Worm (Caenorhabditis elegans): ENCODE measurements around the gene nspd-7.

nspd-7 gene

DNA sequence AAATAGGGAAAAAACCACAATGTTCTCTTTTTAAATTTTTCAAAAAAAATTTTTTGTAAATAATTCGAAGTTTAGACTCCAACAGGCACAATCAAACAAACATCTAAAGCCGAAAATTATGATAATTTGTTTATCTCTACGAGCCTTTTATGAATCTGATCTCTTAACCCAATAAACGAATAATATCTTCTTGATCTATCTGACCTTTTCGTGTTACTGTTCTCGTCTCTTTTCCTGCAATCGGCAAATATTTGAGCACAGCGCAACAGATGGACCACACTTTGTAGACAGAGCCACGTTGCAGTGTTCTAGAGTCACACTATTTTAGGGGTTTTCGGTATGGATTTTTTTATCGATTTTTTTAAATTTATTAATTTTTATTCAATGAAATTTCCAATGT, 17.2 kb downstream of the nspd-7 start:
- TF ChIP-seq nfya-1 (tag; optimal IDR thresholded peaks at IDR 0.05; ENCODE audit: insufficient read depth) (no peak), elt-1 (tag; optimal IDR thresholded peaks at IDR 0.05) (no peak), nhr-12 (tag; optimal IDR thresholded peaks at IDR 0.05) (no peak), daf-12 (tag; optimal IDR thresholded peaks at IDR 0.05) (no peak), fkh-10 (GFP tag; optimal IDR thresholded peaks at IDR 0.05) (no peak), fkh-2 (tag; optimal IDR thresholded peaks at IDR 0.05) (no peak), nhr-25 (tag; optimal IDR thresholded peaks at IDR 0.05) (no peak), jun-1 (tag; optimal IDR thresholded peaks at IDR 0.05) (no peak), mml-1 (tag; optimal IDR thresholded peaks at IDR 0.05) (no peak), nhr-67 (tag; optimal IDR thresholded peaks at IDR 0.05) (no peak), pha-4 (tag; optimal IDR thresholded peaks at IDR 0.05) (no peak), nhr-11 (tag; optimal IDR thresholded peaks at IDR 0.05) (no peak)

- no peak for TF ChIP-seq ztf-11 (tag; optimal IDR thresholded peaks at IDR 0.05)
- no peak for TF ChIP-seq nfya-1 (tag; optimal IDR thresholded peaks at IDR 0.05; ENCODE audit: insufficient read depth)
- TF ChIP-seq unc-39 (tag; optimal IDR thresholded peaks at IDR 0.05), result no peak
- no peak for TF ChIP-seq nhr-28 (tag; optimal IDR thresholded peaks at IDR 0.05)
- no peak for TF ChIP-seq ceh-82 (tag; optimal IDR thresholded peaks at IDR 0.05)
- TF ChIP-seq eor-1 (tag; optimal IDR thresholded peaks at IDR 0.05), result no peak
- no peak for TF ChIP-seq nhr-77 (tag; optimal IDR thresholded peaks at IDR 0.05)
- TF ChIP-seq ama-1 (optimal IDR thresholded peaks at IDR 0.05), result no peak
- TF ChIP-seq nhr-23 (tag; optimal IDR thresholded peaks at IDR 0.05), result no peak
- TF ChIP-seq nhr-12 (tag; optimal IDR thresholded peaks at IDR 0.05), result no peak
- no peak for TF ChIP-seq nhr-25 (tag; optimal IDR thresholded peaks at IDR 0.05)
- no peak for TF ChIP-seq nhr-43 (tag; optimal IDR thresholded peaks at IDR 0.05; ENCODE audit: poor library complexity, severe bottlenecking)
- TF ChIP-seq mml-1 (tag; optimal IDR thresholded peaks at IDR 0.05), result no peak
- TF ChIP-seq skn-1 (tag; optimal IDR thresholded peaks at IDR 0.05), result no peak
- no peak for TF ChIP-seq sea-2 (GFP tag; optimal IDR thresholded peaks at IDR 0.05)
- TF ChIP-seq ztf-4 (tag; optimal IDR thresholded peaks at IDR 0.05), result no peak
- TF ChIP-seq egl-27 (tag; optimal IDR thresholded peaks at IDR 0.05), result no peak
- TF ChIP-seq mdl-1 (tag; optimal IDR thresholded peaks at IDR 0.05), result no peak
These were observed 17.7 kb downstream of the nspd-7 start for ce11 chrIV:10251261-10251660.

- TF ChIP-seq mml-1 (tag; optimal IDR thresholded peaks at IDR 0.05) (no peak), pqm-1 (tag; optimal IDR thresholded peaks at IDR 0.05) (peak; percentile 22), elt-2 (tag; optimal IDR thresholded peaks at IDR 0.05) (peak; percentile 46), nhr-23 (tag; optimal IDR thresholded peaks at IDR 0.05) (peak; percentile 4), tbx-2 (tag; optimal IDR thresholded peaks at IDR 0.05) (no peak), lin-39 (tag; optimal IDR thresholded peaks at IDR 0.05) (no peak), pha-4 (tag; optimal IDR thresholded peaks at IDR 0.05) (peak; percentile 25), unc-39 (tag; optimal IDR thresholded peaks at IDR 0.05) (no peak), nhr-11 (tag; optimal IDR thresholded peaks at IDR 0.05) (no peak), nfya-1 (tag; optimal IDR thresholded peaks at IDR 0.05; ENCODE audit: insufficient read depth) (peak; percentile 11), eor-1 (tag; optimal IDR thresholded peaks at IDR 0.05) (no peak)
These were observed 18.4 kb downstream of the nspd-7 start, which contains the start of gene daf-14 for ce11 chrIV:10250577-10251075. daf-14 (plus strand) TSS chrIV:10250627.

- TF ChIP-seq sea-2 (GFP tag; optimal IDR thresholded peaks at IDR 0.05) (no peak), lin-39 (tag; optimal IDR thresholded peaks at IDR 0.05) (no peak), tbx-2 (tag; optimal IDR thresholded peaks at IDR 0.05) (no peak), R02D3.7 (tag; optimal IDR thresholded peaks at IDR 0.05) (no peak), nhr-25 (tag; optimal IDR thresholded peaks at IDR 0.05) (peak; percentile 62), eor-1 (tag; optimal IDR thresholded peaks at IDR 0.05) (no peak), ceh-82 (tag; optimal IDR thresholded peaks at IDR 0.05) (no peak), ceh-28 (tag; optimal IDR thresholded peaks at IDR 0.05) (no peak), ztf-4 (tag; optimal IDR thresholded peaks at IDR 0.05) (no peak), hmg-11 (tag; optimal IDR thresholded peaks at IDR 0.05) (no peak), lin-15B (tag; optimal IDR thresholded peaks at IDR 0.05) (no peak), egl-5 (tag; optimal IDR thresholded peaks at IDR 0.05) (no peak), nfya-1 (tag; optimal IDR thresholded peaks at IDR 0.05; ENCODE audit: insufficient read depth) (no peak), ztf-11 (tag; optimal IDR thresholded peaks at IDR 0.05) (no peak), lsy-12 (tag; optimal IDR thresholded peaks at IDR 0.05) (no peak), nhr-23 (tag; optimal IDR thresholded peaks at IDR 0.05) (peak; percentile 30), nhr-43 (tag; optimal IDR thresholded peaks at IDR 0.05; ENCODE audit: poor library complexity, severe bottlenecking) (peak; percentile 34), jun-1 (tag; optimal IDR thresholded peaks at IDR 0.05) (no peak), nhr-28 (tag; optimal IDR thresholded peaks at IDR 0.05) (no peak), pqm-1 (tag; optimal IDR thresholded peaks at IDR 0.05) (no peak), nhr-76 (tag; optimal IDR thresholded peaks at IDR 0.05) (no peak), mml-1 (tag; optimal IDR thresholded peaks at IDR 0.05) (no peak), mdl-1 (tag; optimal IDR thresholded peaks at IDR 0.05) (no peak), unc-39 (tag; optimal IDR thresholded peaks at IDR 0.05) (no peak), elt-3 (tag; optimal IDR thresholded peaks at IDR 0.05) (no peak), snpc-4 (tag; optimal IDR thresholded peaks at IDR 0.05) (no peak), unc-62 (GFP tag; optimal IDR thresholded peaks at IDR 0.05) (no peak), nhr-11 (tag; optimal IDR thresholded peaks at IDR 0.05) (no peak), ceh-16 (tag; optimal IDR thresholded peaks at IDR 0.05) (no peak), fkh-10 (GFP tag; optimal IDR thresholded peaks at IDR 0.05) (no peak), elt-2 (tag; optimal IDR thresholded peaks at IDR 0.05) (peak; percentile 41), aly-2 (tag; optimal IDR thresholded peaks at IDR 0.05) (no peak), nhr-12 (tag; optimal IDR thresholded peaks at IDR 0.05) (no peak), ama-1 (optimal IDR thresholded peaks at IDR 0.05) (peak; percentile 87), daf-12 (tag; optimal IDR thresholded peaks at IDR 0.05) (no peak)
These were observed 23.2 kb downstream of the nspd-7 start, which contains the start of gene F01G10.10 for ce11 chrIV:10245666-10246210. F01G10.10 (plus strand) TSS chrIV:10246160.
